Fruit fly (Drosophila melanogaster): ENCODE results near the gene CG1486.
A peak's percentile ranks its signal among the peaks of the same experiment; 100 is the strongest.

Gene CG1486

dm6 chrX:21373659-21374426 lies 50.0 kb downstream of the CG1486 start, which contains the start of gene slgA (continued):
- no peak for TF ChIP-seq toy (GFP tag; IDR thresholded peaks at IDR 0.05)
- no peak for TF ChIP-seq jing (GFP tag; optimal IDR thresholded peaks at IDR 0.05)
- TF ChIP-seq Doc2 (GFP tag; IDR thresholded peaks at IDR 0.05): no peak
- peak; percentile 5 for TF ChIP-seq sd (tag; optimal IDR thresholded peaks at IDR 0.05)
- peak in 1 of 2 experiments; percentile 54 for TF ChIP-seq eve (GFP tag; optimal IDR thresholded peaks at IDR 0.05)
- TF ChIP-seq her (GFP tag; optimal IDR thresholded peaks at IDR 0.05): peak; percentile 30
- TF ChIP-seq Antp (GFP tag; optimal IDR thresholded peaks at IDR 0.05): peak; percentile 74
- TF ChIP-seq lilli (GFP tag; optimal IDR thresholded peaks at IDR 0.05): peak; percentile 47
- TF ChIP-seq chn (GFP tag; optimal IDR thresholded peaks at IDR 0.05): peak; percentile 18
- peak; percentile 90 for TF ChIP-seq Med (GFP tag)
- no peak for TF ChIP-seq CG11723 (GFP tag; optimal IDR thresholded peaks at IDR 0.05)
- TF ChIP-seq Bgb (GFP tag; IDR thresholded peaks at IDR 0.05; ENCODE audit: partially characterized antibody): peak; percentile 70
- no peak for TF ChIP-seq tap (tag; optimal IDR thresholded peaks at IDR 0.05)
- no peak for TF ChIP-seq CG2678 (tag; optimal IDR thresholded peaks at IDR 0.05)
- TF ChIP-seq B-H2 (GFP tag; optimal IDR thresholded peaks at IDR 0.05): peak; percentile 53
- peak; percentile 20; the same call in 1 of the 2 replicates for TF ChIP-seq onecut (GFP tag; IDR thresholded peaks at IDR 0.05)
- no peak for TF ChIP-seq Xrp1 (GFP tag; IDR thresholded peaks at IDR 0.05)
- TF ChIP-seq ems (GFP tag; optimal IDR thresholded peaks at IDR 0.05): no peak
- peak; percentile 77 for TF ChIP-seq CG1832 (GFP tag; optimal IDR thresholded peaks at IDR 0.05)
- peak; percentile 8 for TF ChIP-seq CG13775 (GFP tag; optimal IDR thresholded peaks at IDR 0.05)
- no peak for TF ChIP-seq CG4282 (GFP tag; optimal IDR thresholded peaks at IDR 0.05)
- TF ChIP-seq vnd (GFP tag; IDR thresholded peaks at IDR 0.05; ENCODE audit: partially characterized antibody): peak; percentile 72
- TF ChIP-seq YL-1 (GFP tag; optimal IDR thresholded peaks at IDR 0.05): peak; percentile 10
- TF ChIP-seq Eip74EF (GFP tag; optimal IDR thresholded peaks at IDR 0.05): no peak
- TF ChIP-seq Ets97D (GFP tag; optimal IDR thresholded peaks at IDR 0.05): peak; percentile 84
- TF ChIP-seq so (GFP tag; IDR thresholded peaks at IDR 0.05): peak; percentile 14; the same call in 1 of the 3 replicates
- no peak for TF ChIP-seq CG6175 (GFP tag; IDR thresholded peaks at IDR 0.05)
- peak; percentile 68 for TF ChIP-seq CG10321 (GFP tag; IDR thresholded peaks at IDR 0.05)
- peak; percentile 37 for TF ChIP-seq grn (GFP tag; optimal IDR thresholded peaks at IDR 0.05)
- peak; percentile 49; the same call in 1 of the 3 replicates for TF ChIP-seq CG7963 (GFP tag; IDR thresholded peaks at IDR 0.05; ENCODE audit: partially characterized antibody)
- TF ChIP-seq CG30403 (GFP tag; optimal IDR thresholded peaks at IDR 0.05): peak; percentile 46
- peak; percentile 44; the same call in 1 of the 2 replicates for TF ChIP-seq lmd (GFP tag; IDR thresholded peaks at IDR 0.05)
- peak; percentile 40; the same call in 2 of the 3 replicates for TF ChIP-seq CG34422 (GFP tag; IDR thresholded peaks at IDR 0.05)
- no peak for TF ChIP-seq CG9215 (GFP tag; IDR thresholded peaks at IDR 0.05)
- TF ChIP-seq pzg (GFP tag; optimal IDR thresholded peaks at IDR 0.05): peak; percentile 86
- peak; percentile 14 for TF ChIP-seq pfk (GFP tag; optimal IDR thresholded peaks at IDR 0.05)
- peak in 1 of 2 experiments; percentile 30 for TF ChIP-seq Pdp1 (GFP tag; optimal IDR thresholded peaks at IDR 0.05)
- TF ChIP-seq CG18476 (GFP tag; optimal IDR thresholded peaks at IDR 0.05): no peak

dm6 chrX:21375595-21376047 lies 51.8 kb downstream of the CG1486 start:
- TF ChIP-seq crol (GFP tag; IDR thresholded peaks at IDR 0.05): peak; percentile 27; the same call in 1 of the 2 replicates
- no peak for TF ChIP-seq CG16863 (GFP tag; optimal IDR thresholded peaks at IDR 0.05)
- TF ChIP-seq oc (tag; optimal IDR thresholded peaks at IDR 0.05): no peak
- 0 out of 3 replicates have a peak, but pooled peaks have one; percentile 41 for TF ChIP-seq so (GFP tag; IDR thresholded peaks at IDR 0.05)
- no peak for TF ChIP-seq Adf1 (GFP tag; IDR thresholded peaks at IDR 0.05)
- TF ChIP-seq Gsc (GFP tag; IDR thresholded peaks at IDR 0.05): no peak
- no peak for TF ChIP-seq CG8944 (GFP tag; optimal IDR thresholded peaks at IDR 0.05)
- no peak for TF ChIP-seq CG2199 (GFP tag; IDR thresholded peaks at IDR 0.05)
- no peak for TF ChIP-seq fu2 (GFP tag; optimal IDR thresholded peaks at IDR 0.05)
- TF ChIP-seq Atf3 (GFP tag; optimal IDR thresholded peaks at IDR 0.05): no peak
- no peak for TF ChIP-seq sr (GFP tag; IDR thresholded peaks at IDR 0.05)
- TF ChIP-seq CG4730 (GFP tag; IDR thresholded peaks at IDR 0.05): no peak
- peak; percentile 16 for TF ChIP-seq CG17829 (tag; optimal IDR thresholded peaks at IDR 0.05)
- no peak for TF ChIP-seq CG7271 (tag; optimal IDR thresholded peaks at IDR 0.05)
